Worm (Caenorhabditis elegans): ENCODE results near the gene str-8.

DNA sequence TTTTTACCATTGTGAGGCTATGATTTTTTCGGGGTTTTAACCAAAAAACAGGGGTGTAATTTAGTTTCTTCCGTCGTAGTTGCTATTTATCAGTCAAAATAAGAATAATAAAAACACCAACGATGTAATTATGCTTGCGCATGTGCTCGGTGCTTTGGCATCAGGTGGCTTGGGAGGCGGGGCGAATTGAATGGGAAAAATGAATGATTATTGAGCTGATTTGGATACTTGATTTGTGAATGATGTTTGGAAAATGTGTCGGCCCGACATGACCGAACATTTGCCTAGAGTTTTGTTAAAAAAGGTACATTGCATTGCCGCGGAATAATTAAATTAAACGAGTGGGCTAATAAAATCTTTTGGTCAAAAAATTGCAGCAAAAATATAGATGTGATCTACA, 22.6 kb upstream of the str-8 start, which contains the start of gene str-38:
- TF ChIP-seq pes-1 (GFP tag; IDR thresholded peaks at IDR 0.05) (no peak), ama-1 (optimal IDR thresholded peaks at IDR 0.05) (no peak), aly-1 (tag; optimal IDR thresholded peaks at IDR 0.05) (no peak), tbx-11 (GFP tag; IDR thresholded peaks at IDR 0.05) (no peak), B0310.2 (tag; optimal IDR thresholded peaks at IDR 0.05) (no peak), tbx-37 (GFP tag; conservative IDR thresholded peaks at IDR 0.05) (no peak)
